Worm (Caenorhabditis elegans): Measurements from ENCODE around the gene kle-2.

ce11 chrIII:7948802-7949201, 7.3 kb downstream of the kle-2 start, which contains the start of gene col-90:
- TF ChIP-seq unc-39 (tag; optimal IDR thresholded peaks at IDR 0.05) (no peak), elt-1 (tag; optimal IDR thresholded peaks at IDR 0.05; ENCODE audit: borderline replicate concordance, insufficient read depth) (no peak), ztf-11 (tag; optimal IDR thresholded peaks at IDR 0.05) (no peak), blmp-1 (tag; optimal IDR thresholded peaks at IDR 0.05) (no peak), ces-1 (GFP tag; optimal IDR thresholded peaks at IDR 0.05) (no peak), pha-4 (tag; optimal IDR thresholded peaks at IDR 0.05) (no peak), unc-62 (GFP tag; optimal IDR thresholded peaks at IDR 0.05) (no peak), flh-1 (GFP tag; optimal IDR thresholded peaks at IDR 0.05) (no peak), elt-3 (tag; optimal IDR thresholded peaks at IDR 0.05) (no peak), lsy-2 (tag; optimal IDR thresholded peaks at IDR 0.05) (no peak), drap-1 (GFP tag; optimal IDR thresholded peaks at IDR 0.05) (no peak), nhr-28 (tag; optimal IDR thresholded peaks at IDR 0.05) (no peak), mab-5 (tag; optimal IDR thresholded peaks at IDR 0.05) (no peak)

Measured in whole organism, mixed stage, embryonic.